Fruit fly (Drosophila melanogaster): ENCODE data around the gene TTLL1B.

dm6 chr3L:4613846-4614247 lies 34.2 kb upstream of the TTLL1B start:
- TF ChIP-seq lz (GFP tag; optimal IDR thresholded peaks at IDR 0.05) (no peak), CG16779 (tag; optimal IDR thresholded peaks at IDR 0.05) (no peak), CG11294 (GFP tag; IDR thresholded peaks at IDR 0.05) (no peak), CG10669 (GFP tag; optimal IDR thresholded peaks at IDR 0.05) (no peak), CG32006 (GFP tag; optimal IDR thresholded peaks at IDR 0.05) (no peak), CG6854 (GFP tag; optimal IDR thresholded peaks at IDR 0.05) (no peak), OdsH (GFP tag; optimal IDR thresholded peaks at IDR 0.05) (no peak), fd59A (GFP tag; optimal IDR thresholded peaks at IDR 0.05) (no peak), Sox102F (GFP tag; optimal IDR thresholded peaks at IDR 0.05) (no peak), achi (GFP tag; optimal IDR thresholded peaks at IDR 0.05) (no peak)

Measured in whole organism, prepupa.